Worm (Caenorhabditis elegans) whole organism, dauer: ENCODE results near the gene vps-50.

Experiments used
- unc-62 ChIP-seq: sonication (generic microtip); optimal IDR thresholded peaks from 2 replicates; lab custom pipeline; 2017; ENCODE audit warnings: missing biosample characterization, missing genetic modification reagents, missing genetic modification characterization

vps-50 gene

ce11 chrIII:10869595-10869994 lies 602 bp downstream of the vps-50 start:
- no peak for TF ChIP-seq unc-62 (GFP tag; lab: Kevin White, UChicago)

ce11 chrIII:10870161-10870560 lies 1.2 kb downstream of the vps-50 start:
- no peak for TF ChIP-seq unc-62 (GFP tag; lab: Kevin White, UChicago)

- TF ChIP-seq unc-62 (GFP tag; lab: Kevin White, UChicago), result no peak
Observed at ce11 chrIII:10870814-10871213, 1.8 kb downstream of the vps-50 start.

ce11 chrIII:10875132-10875531 lies 6.1 kb downstream of the vps-50 start, which contains the start of gene C44B9.2:
Gene C44B9.2, plus strand, starts transcription at chrIII:10875432.
- no peak for TF ChIP-seq unc-62 (GFP tag; lab: Kevin White, UChicago)

ce11 chrIII:10877542-10877941 lies 8.5 kb downstream of the vps-50 start:
- no peak for TF ChIP-seq unc-62 (GFP tag; lab: Kevin White, UChicago)

- no peak for TF ChIP-seq unc-62 (GFP tag; lab: Kevin White, UChicago)
Observed at ce11 chrIII:10880083-10880482, 11.1 kb downstream of the vps-50 start, which contains the start of gene C44B9.3. Gene C44B9.3, minus strand, starts transcription at chrIII:10880183.

- TF ChIP-seq unc-62 (GFP tag; lab: Kevin White, UChicago), result no peak
Observed at ce11 chrIII:10881462-10881861, 12.5 kb downstream of the vps-50 start, which contains the start of gene athp-1. Gene athp-1, plus strand, starts transcription at chrIII:10881766.

- TF ChIP-seq unc-62 (GFP tag; lab: Kevin White, UChicago), result no peak
Observed at ce11 chrIII:10881996-10882395, 13.0 kb downstream of the vps-50 start.

ce11 chrIII:10888824-10889223 lies 19.8 kb downstream of the vps-50 start:
- TF ChIP-seq unc-62 (GFP tag; lab: Kevin White, UChicago), result no peak

ce11 chrIII:10894220-10894619 lies 25.2 kb downstream of the vps-50 start, which contains the start of gene fbxb-87:
Gene fbxb-87, plus strand, starts transcription at chrIII:10894520.
- no peak for TF ChIP-seq unc-62 (GFP tag; lab: Kevin White, UChicago)

ce11 chrIII:10895817-10896413 lies 26.9 kb downstream of the vps-50 start, which contains the start of gene com-1:
Gene com-1, plus strand, starts transcription at chrIII:10896363.
- no peak for TF ChIP-seq unc-62 (GFP tag; lab: Kevin White, UChicago)

ce11 chrIII:10902341-10902740 lies 33.3 kb downstream of the vps-50 start, which contains the start of gene unc-119:
Gene unc-119, plus strand, starts transcription at chrIII:10902641.
- no peak for TF ChIP-seq unc-62 (GFP tag; lab: Kevin White, UChicago)

ce11 chrIII:10903009-10903609 lies 34.1 kb downstream of the vps-50 start:
- TF ChIP-seq unc-62 (GFP tag; lab: Kevin White, UChicago), result no peak

- TF ChIP-seq unc-62 (GFP tag; lab: Kevin White, UChicago), result no peak
Observed at ce11 chrIII:10904320-10904961, 35.4 kb downstream of the vps-50 start.

- TF ChIP-seq unc-62 (GFP tag; lab: Kevin White, UChicago), result no peak
Observed at ce11 chrIII:10905112-10905511, 36.1 kb downstream of the vps-50 start.

ce11 chrIII:10906325-10906724 lies 37.3 kb downstream of the vps-50 start:
- TF ChIP-seq unc-62 (GFP tag; lab: Kevin White, UChicago), result no peak
